Worm (Caenorhabditis elegans): ENCODE measurements around the gene chil-22.

Gene chil-22

ce11 chrII:9466095-9466494 lies at the start of gene chil-22:
chil-22 (minus strand) TSS chrII:9466195.
- no peak for TF ChIP-seq unc-62 (GFP tag; optimal IDR thresholded peaks at IDR 0.05)

- no peak for TF ChIP-seq unc-62 (GFP tag; optimal IDR thresholded peaks at IDR 0.05)
Observed at ce11 chrII:9507181-9507580, 41.2 kb upstream of the chil-22 start, which contains the start of gene gcy-3. gcy-3 (minus strand) TSS chrII:9507281.

- no peak for TF ChIP-seq unc-62 (GFP tag; optimal IDR thresholded peaks at IDR 0.05)
Observed at ce11 chrII:9501955-9502354, 36.0 kb upstream of the chil-22 start.

ce11 chrII:9500926-9501325 lies 34.9 kb upstream of the chil-22 start:
- TF ChIP-seq unc-62 (GFP tag; optimal IDR thresholded peaks at IDR 0.05): no peak

ce11 chrII:9498589-9498988 lies 32.6 kb upstream of the chil-22 start:
- TF ChIP-seq unc-62 (GFP tag; optimal IDR thresholded peaks at IDR 0.05): no peak

ce11 chrII:9497309-9497708 lies 31.3 kb upstream of the chil-22 start:
- TF ChIP-seq unc-62 (GFP tag; optimal IDR thresholded peaks at IDR 0.05): no peak

ce11 chrII:9493242-9494058 lies 27.5 kb upstream of the chil-22 start:
- TF ChIP-seq unc-62 (GFP tag; optimal IDR thresholded peaks at IDR 0.05): no peak

ce11 chrII:9491045-9491444 lies 25.1 kb upstream of the chil-22 start:
- no peak for TF ChIP-seq unc-62 (GFP tag; optimal IDR thresholded peaks at IDR 0.05)

ce11 chrII:9490589-9490988 lies 24.6 kb upstream of the chil-22 start:
- no peak for TF ChIP-seq unc-62 (GFP tag; optimal IDR thresholded peaks at IDR 0.05)

- no peak for TF ChIP-seq unc-62 (GFP tag; optimal IDR thresholded peaks at IDR 0.05)
Observed at ce11 chrII:9489922-9490321, 23.9 kb upstream of the chil-22 start.

- TF ChIP-seq unc-62 (GFP tag; optimal IDR thresholded peaks at IDR 0.05): no peak
Observed at ce11 chrII:9487337-9487950, 21.4 kb upstream of the chil-22 start, which contains the start of gene T19H5.4. T19H5.4 (minus strand) TSS chrII:9487387.

ce11 chrII:9485081-9485730 lies 19.2 kb upstream of the chil-22 start:
- no peak for TF ChIP-seq unc-62 (GFP tag; optimal IDR thresholded peaks at IDR 0.05)

ce11 chrII:9483342-9483741 lies 17.3 kb upstream of the chil-22 start:
- no peak for TF ChIP-seq unc-62 (GFP tag; optimal IDR thresholded peaks at IDR 0.05)

- TF ChIP-seq unc-62 (GFP tag; optimal IDR thresholded peaks at IDR 0.05): no peak
Observed at ce11 chrII:9482529-9482928, 16.5 kb upstream of the chil-22 start.

- TF ChIP-seq unc-62 (GFP tag; optimal IDR thresholded peaks at IDR 0.05): no peak
Observed at ce11 chrII:9481427-9481826, 15.4 kb upstream of the chil-22 start.

- no peak for TF ChIP-seq unc-62 (GFP tag; optimal IDR thresholded peaks at IDR 0.05)
Observed at ce11 chrII:9480006-9480405, 14.0 kb upstream of the chil-22 start, which contains the start of gene T19H5.7. T19H5.7 (minus strand) TSS chrII:9480106.

- TF ChIP-seq unc-62 (GFP tag; optimal IDR thresholded peaks at IDR 0.05): no peak
Observed at ce11 chrII:9477567-9477966, 11.6 kb upstream of the chil-22 start, which contains the start of gene chil-27. chil-27 (plus strand) TSS chrII:9477867.
